Fruit fly (Drosophila melanogaster) whole organism, embryonic: ENCODE data around the gene CG46397.

Source experiments
- BtbVII ChIP-seq: fragments of 200-800 bp; sonication (Bioruptor generic); optimal IDR thresholded peaks from 3 replicates; lab custom pipeline; 2017; ENCODE audit warnings: missing biosample characterization, mild to moderate bottlenecking, missing genetic modification characterization
- CG10543 ChIP-seq: fragments of 200-800 bp; sonication (Bioruptor generic); optimal IDR thresholded peaks from 3 replicates; lab custom pipeline; 2017; ENCODE audit warnings: missing biosample characterization, mild to moderate bottlenecking, missing genetic modification characterization, moderate library complexity
- CG12071 ChIP-seq: fragments of 200-800 bp; sonication (Bioruptor generic); optimal IDR thresholded peaks from 3 replicates; lab custom pipeline; 2018; ENCODE audit warnings: missing biosample characterization, mild to moderate bottlenecking, missing genetic modification characterization
- CG12155 ChIP-seq: fragments of 200-800 bp; sonication (Bioruptor generic); optimal IDR thresholded peaks from 3 replicates; lab custom pipeline; 2016; ENCODE audit warnings: missing biosample characterization, missing genetic modification characterization
- CG12219 ChIP-seq: fragments of 200-800 bp; sonication (Bioruptor generic); optimal IDR thresholded peaks from 3 replicates; lab custom pipeline; 2018; ENCODE audit warnings: missing biosample characterization, mild to moderate bottlenecking, missing genetic modification characterization
- CG17186 ChIP-seq: fragments of 200-800 bp; sonication (Bioruptor generic); optimal IDR thresholded peaks from 3 replicates; lab custom pipeline; 2017; ENCODE audit warnings: missing biosample characterization, missing genetic modification reagents, missing genetic modification characterization
- CG18599 ChIP-seq: fragments of 200-800 bp; sonication (Bioruptor generic); optimal IDR thresholded peaks from 3 replicates; lab custom pipeline; 2017; ENCODE audit warnings: missing biosample characterization, missing genetic modification characterization, mild to moderate bottlenecking, moderate library complexity, missing genetic modification reagents
- CG2678 ChIP-seq: fragments of 200-800 bp; sonication (Bioruptor generic); optimal IDR thresholded peaks from 3 replicates; lab custom pipeline; 2019; ENCODE audit warnings: missing biosample characterization, mild to moderate bottlenecking, missing genetic modification characterization, moderate library complexity
- CG30020 ChIP-seq: fragments of 200-800 bp; optimal IDR thresholded peaks from 2 replicates; lab custom pipeline; 2019; ENCODE audit warnings: missing biosample characterization, mild to moderate bottlenecking, missing genetic modification characterization, moderate library complexity
- CG34376 ChIP-seq: fragments of 200-800 bp; sonication (Bioruptor generic); optimal IDR thresholded peaks from 2 replicates; lab custom pipeline; 2018; ENCODE audit warnings: missing biosample characterization, mild to moderate bottlenecking, missing genetic modification characterization
- CG4282 ChIP-seq: fragments of 200-800 bp; sonication (Bioruptor generic); optimal IDR thresholded peaks from 2 replicates; lab custom pipeline; 2016; ENCODE audit warnings: missing biosample characterization, missing genetic modification characterization
- CG5245 ChIP-seq: fragments of 200-800 bp; sonication (Bioruptor generic); optimal IDR thresholded peaks from 3 replicates; lab custom pipeline; 2016; ENCODE audit warnings: missing biosample characterization, missing genetic modification characterization
- CG6175 ChIP-seq: fragments of 200-800 bp; sonication (Bioruptor generic); IDR thresholded peaks from 3 replicates; pipeline ENCODE4 v1.3.6; 2022; ENCODE audit warnings: missing biosample characterization, missing genetic modification characterization
- CG6272 ChIP-seq: fragments of 200-800 bp; sonication (Bioruptor generic); IDR thresholded peaks from 2 replicates; pipeline ENCODE4 v1.3.6; 2022; ENCODE audit warnings: missing biosample characterization, missing genetic modification characterization
- CG8765 ChIP-seq: fragments of 200-800 bp; sonication (Bioruptor generic); IDR thresholded peaks from 2 replicates; pipeline ENCODE4 v1.3.6; 2022; ENCODE audit warnings: missing biosample characterization, missing genetic modification characterization
- Doc3 ChIP-seq: fragments of 200-800 bp; sonication (Bioruptor generic); IDR thresholded peaks from 3 replicates; pipeline ENCODE4 v1.3.6; 2022; ENCODE audit warnings: missing biosample characterization, missing genetic modification characterization; ENCODE audit not compliant: partially characterized antibody
- Eip74EF ChIP-seq, 2 experiments: fragments of 200-800 bp in 1 of 2; fragments of >200 bp in 1 of 2; sonication (Bioruptor generic) in 1 of 2; optimal IDR thresholded peaks; 2 replicates each; lab custom pipeline; 2017 to 2019; ENCODE audit warnings: missing biosample characterization in 2 of 2, missing genetic modification characterization in 2 of 2, mild to moderate bottlenecking in 1 of 2, moderate library complexity in 1 of 2
- Elba2 ChIP-seq: fragments of 200-800 bp; sonication (Bioruptor generic); optimal IDR thresholded peaks from 3 replicates; lab custom pipeline; 2016; ENCODE audit warnings: missing biosample characterization, missing genetic modification characterization
- Fer3 ChIP-seq: fragments of 200-800 bp; sonication (Bioruptor generic); optimal IDR thresholded peaks from 2 replicates; lab custom pipeline; 2018; ENCODE audit warnings: missing biosample characterization, mild to moderate bottlenecking, missing genetic modification characterization, moderate library complexity
- Hey ChIP-seq: fragments of 200-800 bp; sonication (Bioruptor generic); optimal IDR thresholded peaks from 3 replicates; lab custom pipeline; 2018; ENCODE audit warnings: missing biosample characterization, mild to moderate bottlenecking, missing genetic modification characterization
- Hr78 ChIP-seq, 2 experiments: fragments of 200-800 bp in 1 of 2; fragments of >200 bp in 1 of 2; sonication (Bioruptor generic) in 1 of 2; optimal IDR thresholded peaks; 2 replicates each; lab custom pipeline; 2017 to 2019; ENCODE audit warnings: missing biosample characterization in 2 of 2, missing genetic modification characterization in 2 of 2, mild to moderate bottlenecking in 1 of 2, moderate library complexity in 1 of 2
- Poxn ChIP-seq: fragments of 200-800 bp; sonication (Bioruptor generic); IDR thresholded peaks from 2 replicates; pipeline ENCODE4 v1.3.6; 2022; ENCODE audit warnings: missing biosample characterization, missing genetic modification characterization
- al ChIP-seq: fragments of 200-800 bp; sonication (Bioruptor generic); IDR thresholded peaks from 2 replicates; pipeline ENCODE4 v1.3.6; 2022; ENCODE audit warnings: missing biosample characterization, missing genetic modification characterization
- ato ChIP-seq: fragments of 200-800 bp; sonication (Bioruptor generic); IDR thresholded peaks from 2 replicates; pipeline ENCODE4 v1.3.6; 2022; ENCODE audit warnings: missing biosample characterization, missing genetic modification characterization; ENCODE audit not compliant: partially characterized antibody
- chinmo ChIP-seq: fragments of 200-800 bp; sonication (Bioruptor generic); IDR thresholded peaks from 4 replicates; pipeline ENCODE4 v1.3.6; 2022; ENCODE audit warnings: missing biosample characterization, missing genetic modification characterization; ENCODE audit not compliant: partially characterized antibody
- corto ChIP-seq: fragments of 200-800 bp; sonication (Bioruptor generic); optimal IDR thresholded peaks from 2 replicates; lab custom pipeline; 2016; ENCODE audit warnings: missing biosample characterization, mild to moderate bottlenecking, missing genetic modification characterization, moderate library complexity
- crol ChIP-seq: fragments of 200-800 bp; sonication (Bioruptor generic); IDR thresholded peaks from 2 replicates; pipeline ENCODE4 v1.3.6; 2022; ENCODE audit warnings: missing biosample characterization, missing genetic modification characterization
- dimm ChIP-seq: fragments of 200-800 bp; sonication (Bioruptor generic); IDR thresholded peaks from 2 replicates; pipeline ENCODE4 v1.3.6; 2022; ENCODE audit warnings: missing biosample characterization, missing genetic modification characterization
- eve ChIP-seq, 2 experiments: fragments of >200 bp; optimal IDR thresholded peaks; 2 replicates each; lab custom pipeline; 2017; ENCODE audit warnings: missing biosample characterization in 2 of 2, missing genetic modification characterization in 2 of 2
- grn ChIP-seq: fragments of 200-800 bp; sonication (Bioruptor generic); optimal IDR thresholded peaks from 3 replicates; lab custom pipeline; 2017; ENCODE audit warnings: missing biosample characterization, missing genetic modification characterization
- gro ChIP-seq: fragments of 200-800 bp; sonication (Bioruptor generic); optimal IDR thresholded peaks from 2 replicates; lab custom pipeline; 2016; ENCODE audit warnings: missing biosample characterization, missing genetic modification characterization
- mirr ChIP-seq: fragments of 200-800 bp; sonication (Bioruptor generic); optimal IDR thresholded peaks from 3 replicates; lab custom pipeline; 2018; ENCODE audit warnings: missing biosample characterization, mild to moderate bottlenecking, missing genetic modification characterization
- nau ChIP-seq: fragments of 200-800 bp; sonication (Bioruptor generic); optimal IDR thresholded peaks from 3 replicates; lab custom pipeline; 2017; ENCODE audit warnings: missing biosample characterization, mild to moderate bottlenecking, missing genetic modification characterization, missing genetic modification reagents
- sd ChIP-seq: fragments of 200-800 bp; sonication (Bioruptor generic); optimal IDR thresholded peaks from 3 replicates; lab custom pipeline; 2018; ENCODE audit warnings: missing biosample characterization, mild to moderate bottlenecking, missing genetic modification characterization, moderate library complexity
- sens ChIP-seq: fragments of 200-800 bp; sonication (Bioruptor generic); peaks from one replicate; lab custom pipeline; 2016; ENCODE audit warnings: missing biosample characterization, missing genetic modification characterization
- seq ChIP-seq: fragments of 200-800 bp; sonication (Bioruptor generic); IDR thresholded peaks from 2 replicates; pipeline ENCODE4 v1.3.6; 2022; ENCODE audit warnings: missing biosample characterization, missing genetic modification characterization
- sim ChIP-seq: fragments of 200-800 bp; sonication (Bioruptor generic); IDR thresholded peaks from 2 replicates; pipeline ENCODE4 v1.3.6; 2022; ENCODE audit warnings: missing biosample characterization, missing genetic modification characterization
- slbo ChIP-seq: fragments of 200-800 bp; sonication (Bioruptor generic); IDR thresholded peaks from 2 replicates; pipeline ENCODE4 v1.3.6; 2022; ENCODE audit warnings: missing biosample characterization, missing genetic modification characterization
- slp2 ChIP-seq: fragments of 200-800 bp; sonication (Bioruptor generic); optimal IDR thresholded peaks from 2 replicates; lab custom pipeline; 2016; ENCODE audit warnings: missing biosample characterization, missing genetic modification characterization
- sug ChIP-seq: fragments of 200-800 bp; optimal IDR thresholded peaks from 2 replicates; lab custom pipeline; 2019; ENCODE audit warnings: missing biosample characterization, mild to moderate bottlenecking, missing genetic modification characterization, moderate library complexity
- zen ChIP-seq: fragments of 200-800 bp; sonication (Bioruptor generic); optimal IDR thresholded peaks from 3 replicates; lab custom pipeline; 2018; ENCODE audit warnings: missing biosample characterization, mild to moderate bottlenecking, missing genetic modification characterization, moderate library complexity

CG46397 gene

dm6 chr2L:8987251-8987937 is 40.3 kb downstream of the CG46397 start (continued):
- TF ChIP-seq CG5245 (GFP tag; lab: Kevin White, UChicago) (no peak), sens (GFP tag; lab: Kevin White, UChicago) (peak; percentile 64), CG12155 (GFP tag; lab: Kevin White, UChicago) (no peak), Eip74EF (GFP tag; optimal IDR thresholded peaks at IDR 0.05; lab: Kevin White, UChicago) (peak in 1 of 2 experiments; percentile 67), gro (GFP tag; lab: Kevin White, UChicago) (peak; percentile 14), CG10543 (GFP tag; lab: Kevin White, UChicago) (peak; percentile 13), seq (GFP tag; lab: Robert Waterston, UW) (no peak), sug (tag; lab: Kevin White, UChicago) (peak; percentile 83), dimm (GFP tag; lab: Robert Waterston, UW) (no peak), slp2 (GFP tag; lab: Kevin White, UChicago) (no peak), mirr (peak; percentile 84), CG12071 (GFP tag; lab: Kevin White, UChicago) (no peak), eve (GFP tag; optimal IDR thresholded peaks at IDR 0.05; lab: Kevin White, UChicago) (no peak), CG6272 (GFP tag; lab: Robert Waterston, UW) (no peak), Fer3 (tag; lab: Kevin White, UChicago) (no peak), sim (no peak), CG4282 (no peak), al (no peak), chinmo (GFP tag; lab: Robert Waterston, UW) (0 out of 4 replicates have a peak, but pooled peaks have one; percentile 44), CG30020 (tag; lab: Kevin White, UChicago) (no peak), CG6175 (GFP tag; lab: Robert Waterston, UW) (no peak), sd (tag; lab: Kevin White, UChicago) (peak; percentile 79), CG12219 (GFP tag; lab: Kevin White, UChicago) (no peak), Elba2 (GFP tag; lab: Kevin White, UChicago) (no peak), CG2678 (tag; lab: Kevin White, UChicago) (peak; percentile 10), CG34376 (peak; percentile 98), Hey (tag; lab: Kevin White, UChicago) (no peak), Doc3 (GFP tag; lab: Robert Waterston, UW) (no peak), BtbVII (GFP tag; lab: Kevin White, UChicago) (peak; percentile 32), corto (GFP tag; lab: Kevin White, UChicago) (no peak), grn (GFP tag; lab: Kevin White, UChicago) (peak; percentile 31), nau (GFP tag; lab: Kevin White, UChicago) (no peak), CG17186 (no peak), Poxn (GFP tag; lab: Robert Waterston, UW) (no peak), zen (tag; lab: Kevin White, UChicago) (no peak), ato (GFP tag; lab: Robert Waterston, UW) (no peak), CG8765 (GFP tag; lab: Robert Waterston, UW) (no peak), crol (no peak), CG18599 (peak; percentile 25), Hr78 (GFP tag; optimal IDR thresholded peaks at IDR 0.05; lab: Kevin White, UChicago) (no peak), slbo (GFP tag; lab: Robert Waterston, UW) (no peak)
- TF ChIP-seq, all 482 proteins: peak for 17
